Fruit fly (Drosophila melanogaster): Measurements from ENCODE around the gene tral.

- TF ChIP-seq usp (GFP tag; optimal IDR thresholded peaks at IDR 0.05) (no peak), CrebA (GFP tag; optimal IDR thresholded peaks at IDR 0.05; ENCODE audit: borderline replicate concordance) (peak; percentile 18), lola (GFP tag; optimal IDR thresholded peaks at IDR 0.05) (no peak), fru (GFP tag; optimal IDR thresholded peaks at IDR 0.05) (no peak), Dif (GFP tag; optimal IDR thresholded peaks at IDR 0.05; ENCODE audit: partially characterized antibody) (no peak)
Observed at dm6 chr3L:12471471-12471978, 43.3 kb upstream of the tral start, which contains the start of gene CG10616.
